Worm (Caenorhabditis elegans): ENCODE data around the gene C02F5.2.
A peak's percentile ranks its signal among the peaks of the same experiment; 100 is the strongest.

C02F5.2 gene

ce11 chrIII:8227511-8227910 is 21.9 kb upstream of the C02F5.2 start, which contains the start of gene fbxl-1:
Gene fbxl-1, plus strand, starts transcription at chrIII:8227830.
- TF ChIP-seq ceh-14 (tag; optimal IDR thresholded peaks at IDR 0.05) (peak; percentile 13), tbx-2 (tag; optimal IDR thresholded peaks at IDR 0.05) (peak; percentile 66), ceh-18 (tag; optimal IDR thresholded peaks at IDR 0.05) (peak; percentile 57), ceh-31 (tag; optimal IDR thresholded peaks at IDR 0.05) (peak; percentile 58), sdc-2 (tag; optimal IDR thresholded peaks at IDR 0.05) (no peak), lim-6 (tag; optimal IDR thresholded peaks at IDR 0.05) (no peak), hlh-30 (tag; optimal IDR thresholded peaks at IDR 0.05; ENCODE audit: insufficient read depth) (peak; percentile 95), hlh-6 (tag; optimal IDR thresholded peaks at IDR 0.05) (no peak), F13H6.1 (tag; optimal IDR thresholded peaks at IDR 0.05) (peak; percentile 13), ceh-34 (tag; optimal IDR thresholded peaks at IDR 0.05) (peak; percentile 73), unc-42 (tag; optimal IDR thresholded peaks at IDR 0.05) (peak; percentile 1), ceh-2 (tag; optimal IDR thresholded peaks at IDR 0.05) (no peak), nfya-1 (tag; optimal IDR thresholded peaks at IDR 0.05) (peak; percentile 52), ztf-16 (tag; optimal IDR thresholded peaks at IDR 0.05) (peak; percentile 16), unc-55 (GFP tag; optimal IDR thresholded peaks at IDR 0.05) (peak; percentile 77), rnt-1 (tag; optimal IDR thresholded peaks at IDR 0.05) (peak; percentile 57)

- no peak for TF ChIP-seq F13H6.1 (tag; optimal IDR thresholded peaks at IDR 0.05)
- TF ChIP-seq ceh-34 (tag; optimal IDR thresholded peaks at IDR 0.05) = no peak
- TF ChIP-seq hlh-6 (tag; optimal IDR thresholded peaks at IDR 0.05) = no peak
- no peak for TF ChIP-seq pax-1 (tag; optimal IDR thresholded peaks at IDR 0.05)
- no peak for TF ChIP-seq hlh-8 (tag; optimal IDR thresholded peaks at IDR 0.05)
- no peak for TF ChIP-seq unc-55 (GFP tag; optimal IDR thresholded peaks at IDR 0.05)
- TF ChIP-seq ceh-14 (tag; optimal IDR thresholded peaks at IDR 0.05) = no peak
- no peak for TF ChIP-seq sox-2 (GFP tag; IDR thresholded peaks at IDR 0.05)
- TF ChIP-seq ets-4 (tag; optimal IDR thresholded peaks at IDR 0.05) = no peak
- no peak for TF ChIP-seq pros-1 (tag; optimal IDR thresholded peaks at IDR 0.05)
- TF ChIP-seq npax-4 (tag; optimal IDR thresholded peaks at IDR 0.05) = no peak
- TF ChIP-seq tbx-7 (tag; optimal IDR thresholded peaks at IDR 0.05) = no peak
- no peak for TF ChIP-seq ceh-9 (tag; optimal IDR thresholded peaks at IDR 0.05)
These were observed 20.5 kb upstream of the C02F5.2 start for ce11 chrIII:8228916-8229315.

- TF ChIP-seq C08G9.2 (tag; optimal IDR thresholded peaks at IDR 0.05) (no peak), fkh-10 (GFP tag; optimal IDR thresholded peaks at IDR 0.05) (no peak), dmd-4 (tag; optimal IDR thresholded peaks at IDR 0.05; ENCODE audit: borderline replicate concordance) (no peak), pha-2 (tag; optimal IDR thresholded peaks at IDR 0.05) (no peak), ets-4 (tag; optimal IDR thresholded peaks at IDR 0.05) (no peak), hlh-13 (GFP tag; optimal IDR thresholded peaks at IDR 0.05) (no peak), ceh-19 (GFP tag; optimal IDR thresholded peaks at IDR 0.05) (no peak), npax-4 (tag; optimal IDR thresholded peaks at IDR 0.05) (no peak), nhr-11 (tag; optimal IDR thresholded peaks at IDR 0.05) (no peak), unc-55 (GFP tag; optimal IDR thresholded peaks at IDR 0.05) (no peak), dve-1 (tag; optimal IDR thresholded peaks at IDR 0.05) (no peak)
These were observed 19.9 kb upstream of the C02F5.2 start for ce11 chrIII:8229480-8229879.

ce11 chrIII:8232634-8233033 is 16.8 kb upstream of the C02F5.2 start, which contains the start of gene henn-1:
Gene henn-1, plus strand, starts transcription at chrIII:8232651.
- TF ChIP-seq pat-9 (tag; optimal IDR thresholded peaks at IDR 0.05) (no peak), unc-42 (tag; optimal IDR thresholded peaks at IDR 0.05) (no peak), ets-4 (tag; optimal IDR thresholded peaks at IDR 0.05) (no peak), syd-9 (tag; optimal IDR thresholded peaks at IDR 0.05) (no peak), ceh-19 (GFP tag; optimal IDR thresholded peaks at IDR 0.05) (no peak), ceh-45 (GFP tag; IDR thresholded peaks at IDR 0.05) (no peak), hlh-8 (tag; optimal IDR thresholded peaks at IDR 0.05) (no peak), fkh-6 (tag; optimal IDR thresholded peaks at IDR 0.05) (no peak), ttx-3 (tag; optimal IDR thresholded peaks at IDR 0.05) (no peak), hlh-15 (tag; optimal IDR thresholded peaks at IDR 0.05) (no peak), K09A11.1 (tag; optimal IDR thresholded peaks at IDR 0.05; ENCODE audit: insufficient read depth) (no peak), dmd-4 (tag; optimal IDR thresholded peaks at IDR 0.05; ENCODE audit: borderline replicate concordance) (no peak), hlh-13 (GFP tag; optimal IDR thresholded peaks at IDR 0.05) (no peak), hlh-6 (tag; optimal IDR thresholded peaks at IDR 0.05) (no peak), pha-4 (tag; optimal IDR thresholded peaks at IDR 0.05) (no peak), npax-4 (tag; optimal IDR thresholded peaks at IDR 0.05) (no peak), T23F11.4 (GFP tag; optimal IDR thresholded peaks at IDR 0.05) (no peak), ama-1 (optimal IDR thresholded peaks at IDR 0.05) (no peak)

All from whole organism, late embryonic.